Worm (Caenorhabditis elegans): Measurements from ENCODE around the gene srt-5.
A peak's percentile ranks its signal among the peaks of the same experiment; 100 is the strongest.

srt-5 gene

ce11 chrV:3113751-3114150, 33.1 kb upstream of the srt-5 start, which contains the start of gene Y73C8C.8:
Y73C8C.8 (minus strand) TSS chrV:3113851.
- TF ChIP-seq ceh-79 (tag; optimal IDR thresholded peaks at IDR 0.05) (no peak), ztf-26 (tag; optimal IDR thresholded peaks at IDR 0.05) (no peak), snpc-1.1 (tag; optimal IDR thresholded peaks at IDR 0.05; ENCODE audit: insufficient read depth) (no peak), ztf-3 (GFP tag; optimal IDR thresholded peaks at IDR 0.05) (no peak)

ce11 chrV:3112198-3112597, 31.5 kb upstream of the srt-5 start:
- TF ChIP-seq lsy-27 (tag; optimal IDR thresholded peaks at IDR 0.05; ENCODE audit: borderline replicate concordance, insufficient read depth) (no peak), madf-10 (tag; optimal IDR thresholded peaks at IDR 0.05) (no peak), lin-26 (GFP tag; IDR thresholded peaks at IDR 0.05) (no peak), C17E4.6 (GFP tag; IDR thresholded peaks at IDR 0.05) (no peak), mes-4 (tag; optimal IDR thresholded peaks at IDR 0.05) (no peak), ZK185.1 (tag; optimal IDR thresholded peaks at IDR 0.05; ENCODE audit: poor library complexity, severe bottlenecking) (no peak), F57A8.1 (GFP tag; optimal IDR thresholded peaks at IDR 0.05) (no peak), lin-35 (GFP tag; optimal IDR thresholded peaks at IDR 0.05) (no peak)

- no peak for TF ChIP-seq lin-40 (tag; optimal IDR thresholded peaks at IDR 0.05)
- TF ChIP-seq F39B2.1 (GFP tag; IDR thresholded peaks at IDR 0.05) = no peak
- no peak for TF ChIP-seq repo-1 (tag; optimal IDR thresholded peaks at IDR 0.05)
- no peak for TF ChIP-seq lsl-1 (GFP tag; optimal IDR thresholded peaks at IDR 0.05)
- TF ChIP-seq hmg-20 (GFP tag; IDR thresholded peaks at IDR 0.05) = no peak
- TF ChIP-seq C06A6.2 (GFP tag; conservative IDR thresholded peaks at IDR 0.05) = no peak
- TF ChIP-seq B0019.2 (GFP tag; conservative IDR thresholded peaks at IDR 0.05) = no peak
- no peak for TF ChIP-seq T26A5.8 (tag; optimal IDR thresholded peaks at IDR 0.05)
- no peak for TF ChIP-seq madf-3 (GFP tag; IDR thresholded peaks at IDR 0.05)
These were observed 26.8 kb upstream of the srt-5 start, which contains the start of gene str-68 for ce11 chrV:3107450-3107849. str-68 (minus strand) TSS chrV:3107550.

- TF ChIP-seq athp-1 (tag; optimal IDR thresholded peaks at IDR 0.05) (no peak), snpc-1.1 (tag; optimal IDR thresholded peaks at IDR 0.05; ENCODE audit: insufficient read depth) (peak; percentile 63), snpc-4 (GFP tag; optimal IDR thresholded peaks at IDR 0.05) (peak; percentile 21), snpc-4 (tag; optimal IDR thresholded peaks at IDR 0.05) (peak in 1 of 4 experiments; percentile 91), egl-18 (GFP tag; IDR thresholded peaks at IDR 0.05) (0 out of 2 replicates have a peak, but pooled peaks have one; percentile 14)
These were observed 26.1 kb upstream of the srt-5 start for ce11 chrV:3106785-3107184.

ce11 chrV:3105810-3106209, 25.1 kb upstream of the srt-5 start, which contains the start of gene str-69:
str-69 (minus strand) TSS chrV:3105910.
- no peak for TF ChIP-seq lir-1 (GFP tag; conservative IDR thresholded peaks at IDR 0.05)
- TF ChIP-seq ama-1 (optimal IDR thresholded peaks at IDR 0.05) = no peak
- no peak for TF ChIP-seq ama-1 (GFP tag; optimal IDR thresholded peaks at IDR 0.05)
- TF ChIP-seq Y56A3A.18 (GFP tag; IDR thresholded peaks at IDR 0.05) = no peak
- no peak for TF ChIP-seq aptf-2 (GFP tag; conservative IDR thresholded peaks at IDR 0.05)
- no peak for TF ChIP-seq F39B2.1 (GFP tag; IDR thresholded peaks at IDR 0.05)
- no peak for TF ChIP-seq ztf-22 (GFP tag; optimal IDR thresholded peaks at IDR 0.05)
- no peak for TF ChIP-seq lsy-27 (tag; optimal IDR thresholded peaks at IDR 0.05; ENCODE audit: borderline replicate concordance, insufficient read depth)
- TF ChIP-seq B0336.3 (GFP tag; IDR thresholded peaks at IDR 0.05) = no peak
- TF ChIP-seq efl-1 (GFP tag; optimal IDR thresholded peaks at IDR 0.05) = no peak
- no peak for TF ChIP-seq tbp1 (GFP tag; optimal IDR thresholded peaks at IDR 0.05)
- no peak for TF ChIP-seq fkh-3 (tag; optimal IDR thresholded peaks at IDR 0.05)
- TF ChIP-seq tbx-9 (tag; optimal IDR thresholded peaks at IDR 0.05; ENCODE audit: borderline replicate concordance) = no peak
- TF ChIP-seq ztf-3 (GFP tag; optimal IDR thresholded peaks at IDR 0.05) = no peak
- TF ChIP-seq T07F8.4 (tag; optimal IDR thresholded peaks at IDR 0.05) = no peak
- TF ChIP-seq F57C9.4 (tag; optimal IDR thresholded peaks at IDR 0.05) = no peak
- no peak for TF ChIP-seq F10E7.11 (tag; optimal IDR thresholded peaks at IDR 0.05)
- TF ChIP-seq mes-4 (tag; optimal IDR thresholded peaks at IDR 0.05) = no peak
- TF ChIP-seq snpc-4 (GFP tag; optimal IDR thresholded peaks at IDR 0.05) = no peak
- no peak for TF ChIP-seq snpc-4 (tag; optimal IDR thresholded peaks at IDR 0.05)
